Fruit fly (Drosophila melanogaster) whole organism, prepupa: ENCODE measurements around the gene JMJD6.

Experiments
- CG11294 ChIP-seq: fragments of 200-800 bp; sonication (Bioruptor generic); IDR thresholded peaks from 2 replicates; pipeline ENCODE4 v1.3.6; 2022; ENCODE audit warnings: missing biosample characterization, missing genetic modification characterization
- CG15336 ChIP-seq: fragments of 200-800 bp; sonication (Bioruptor generic); IDR thresholded peaks from 2 replicates; pipeline ENCODE4 v1.3.6; 2022; ENCODE audit warnings: missing biosample characterization, missing genetic modification characterization
- CG16779 ChIP-seq: fragments of 200-800 bp; sonication (Bioruptor generic); optimal IDR thresholded peaks from 3 replicates; lab custom pipeline; 2017; ENCODE audit warnings: missing biosample characterization, mild to moderate bottlenecking, missing genetic modification characterization
- Hr39 ChIP-seq: fragments of 200-800 bp; sonication (Bioruptor generic); optimal IDR thresholded peaks from 2 replicates; lab custom pipeline; 2016; ENCODE audit warnings: missing biosample characterization, missing genetic modification characterization
- Hr4 ChIP-seq: fragments of 200-800 bp; sonication (Bioruptor generic); optimal IDR thresholded peaks from 3 replicates; lab custom pipeline; 2016; ENCODE audit warnings: missing biosample characterization, missing genetic modification characterization
- Lpt ChIP-seq: fragments of 200-800 bp; sonication (Bioruptor generic); optimal IDR thresholded peaks from 3 replicates; lab custom pipeline; 2016; ENCODE audit warnings: missing biosample characterization, missing genetic modification characterization
- Smox ChIP-seq: fragments of 200-800 bp; sonication (Bioruptor generic); optimal IDR thresholded peaks from 3 replicates; lab custom pipeline; 2016; ENCODE audit warnings: missing biosample characterization, missing genetic modification characterization
- fd85E ChIP-seq: fragments of 200-800 bp; sonication (Bioruptor generic); optimal IDR thresholded peaks from 3 replicates; lab custom pipeline; 2016; ENCODE audit warnings: missing biosample characterization, missing genetic modification characterization
- ss ChIP-seq, 2 experiments: fragments of 200-800 bp; sonication (Bioruptor generic); optimal IDR thresholded peaks; 2 replicates in 1 of 2; 3 replicates in 1 of 2; lab custom pipeline; 2017 to 2018; ENCODE audit warnings: mild to moderate bottlenecking in 2 of 2, missing biosample characterization in 2 of 2, missing genetic modification characterization in 2 of 2, moderate library complexity in 1 of 2

dm6 chr3R:22330512-22331119, 31.6 kb downstream of the JMJD6 start, which contains the start of gene CG33721:
- no peak for TF ChIP-seq CG11294 (GFP tag; lab: Robert Waterston, UW)
- no peak for TF ChIP-seq Smox (GFP tag; lab: Kevin White, UChicago)
- TF ChIP-seq CG15336 (GFP tag; lab: Robert Waterston, UW), result no peak
- TF ChIP-seq Hr39 (GFP tag; lab: Kevin White, UChicago), result no peak
- TF ChIP-seq fd85E, result no peak
- no peak for TF ChIP-seq Lpt
- TF ChIP-seq Hr4 (GFP tag; lab: Kevin White, UChicago), result no peak
- TF ChIP-seq ss (GFP tag; optimal IDR thresholded peaks at IDR 0.05; lab: Kevin White, UChicago), result no peak
- no peak for TF ChIP-seq CG16779
